Fruit fly (Drosophila melanogaster): ENCODE results near the gene scpr-B.

DNA sequence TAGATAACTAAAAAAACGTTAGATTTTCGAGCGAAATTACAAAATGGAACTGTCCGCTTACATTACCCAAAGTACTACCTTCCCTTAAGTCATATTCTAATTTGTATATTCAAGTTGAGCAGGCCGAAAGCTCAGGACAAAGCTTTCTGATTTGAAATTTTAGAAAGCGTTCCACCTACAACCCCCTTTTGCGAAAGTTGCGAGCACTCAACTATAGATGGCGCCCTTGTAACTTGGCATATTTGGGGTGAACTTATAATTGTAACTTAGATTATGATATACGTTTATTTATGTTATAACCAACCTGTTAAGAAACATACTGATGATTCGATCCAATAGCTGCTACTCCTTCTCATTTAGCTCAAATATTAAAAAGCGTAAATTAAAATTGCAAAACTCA, 46.2 kb upstream of the scpr-B start:
- TF ChIP-seq CTCF (optimal IDR thresholded peaks at IDR 0.05) = peak; percentile 48 to 61
- no peak for TF ChIP-seq CG8478 (optimal IDR thresholded peaks at IDR 0.05)
